Worm (Caenorhabditis elegans) whole organism, L4 larva: ENCODE data around the gene Y37E11B.2.

Source experiments
- D1046.2 ChIP-seq: fragments of 200-800 bp; sonication (Bioruptor generic); IDR thresholded peaks from 2 replicates; pipeline ENCODE4 v1.3.6; 2022; ENCODE audit warnings: missing genetic modification characterization, missing compliant biosample characterization
- ZK337.2 ChIP-seq: fragments of 200-800 bp; sonication (Bioruptor generic); IDR thresholded peaks from 2 replicates; pipeline ENCODE4 v1.3.6; 2022; ENCODE audit warnings: missing genetic modification reagents, missing genetic modification characterization, missing compliant biosample characterization
- ama-1 ChIP-seq: fragments of 150-350 bp; optimal IDR thresholded peaks from 2 replicates; lab custom pipeline; 2014; ENCODE audit warnings: inconsistent platforms, mixed read lengths
- lin-39 ChIP-seq: fragments of 150-350 bp; optimal IDR thresholded peaks from 2 replicates; lab custom pipeline; 2014; ENCODE audit warnings: missing biosample characterization, missing genetic modification reagents, missing genetic modification characterization
- nhr-11 ChIP-seq: fragments of 150-350 bp; optimal IDR thresholded peaks from 2 replicates; lab custom pipeline; 2014; ENCODE audit warnings: missing biosample characterization, missing genetic modification characterization
- skn-1 ChIP-seq: fragments of 150-350 bp; optimal IDR thresholded peaks from 2 replicates; lab custom pipeline; 2014; ENCODE audit warnings: missing biosample characterization, missing genetic modification characterization
- unc-130 ChIP-seq: sonication (generic microtip); optimal IDR thresholded peaks from 2 replicates; lab custom pipeline; 2016; ENCODE audit warnings: missing genetic modification reagents, missing genetic modification characterization, missing compliant biosample characterization
- unc-39 ChIP-seq: sonication (generic microtip); optimal IDR thresholded peaks from 2 replicates; lab custom pipeline; 2017; ENCODE audit warnings: missing biosample characterization, missing genetic modification characterization

DNA sequence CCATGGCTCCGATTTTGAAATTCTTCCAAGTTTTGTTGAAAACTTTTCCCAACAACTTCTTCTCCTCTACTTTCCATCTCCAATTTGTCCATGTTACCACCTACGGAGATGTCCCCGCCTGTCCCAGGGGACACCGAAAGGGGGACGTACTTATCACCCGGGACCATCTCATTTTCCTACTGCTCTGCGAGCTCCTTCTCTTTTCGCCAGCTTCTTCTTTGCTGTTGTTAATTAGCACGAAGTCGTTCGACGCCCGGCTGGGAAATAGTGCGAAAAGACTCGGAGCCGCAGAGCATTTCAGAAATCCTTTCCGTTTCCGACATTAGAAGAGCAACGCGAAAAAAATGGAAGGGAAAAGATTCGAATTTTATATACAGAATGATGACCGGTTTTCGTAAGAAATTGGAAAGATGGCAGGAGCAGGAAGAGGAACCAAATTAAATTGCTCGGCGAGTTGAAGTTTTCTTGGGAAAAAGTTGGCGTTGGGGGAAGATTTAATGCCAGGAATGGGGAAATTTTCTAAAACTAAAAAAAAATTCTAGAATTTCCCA is 43.6 kb downstream of the Y37E11B.2 start:
- TF ChIP-seq ama-1 (lab: Kevin White, UChicago), result no peak
- no peak for TF ChIP-seq unc-130 (GFP tag; lab: Kevin White, UChicago)
- no peak for TF ChIP-seq skn-1 (tag; lab: Kevin White, UChicago)
- no peak for TF ChIP-seq D1046.2 (GFP tag; lab: Robert Waterston, UW)
- no peak for TF ChIP-seq unc-39
- no peak for TF ChIP-seq ZK337.2 (GFP tag; lab: Robert Waterston, UW)
- TF ChIP-seq nhr-11 (tag; lab: Kevin White, UChicago), result no peak
- no peak for TF ChIP-seq lin-39 (tag; lab: Kevin White, UChicago)
